Worm (Caenorhabditis elegans): Measurements from ENCODE around the gene F57A8.6.

Gene F57A8.6

ce11 chrV:10091152-10091551 lies 17.5 kb upstream of the F57A8.6 start, which contains the start of gene R04B5.11:
Gene R04B5.11 (minus strand): TSS chrV:10091252.
- no peak for TF ChIP-seq lim-6 (tag; optimal IDR thresholded peaks at IDR 0.05)
- no peak for TF ChIP-seq gmeb-2 (tag; optimal IDR thresholded peaks at IDR 0.05)
- TF ChIP-seq ttx-3 (tag; optimal IDR thresholded peaks at IDR 0.05): no peak
- no peak for TF ChIP-seq ceh-30 (tag; optimal IDR thresholded peaks at IDR 0.05)
- TF ChIP-seq sox-2 (GFP tag; IDR thresholded peaks at IDR 0.05): no peak
- no peak for TF ChIP-seq F13H6.1 (tag; optimal IDR thresholded peaks at IDR 0.05)
- no peak for TF ChIP-seq ceh-19 (GFP tag; optimal IDR thresholded peaks at IDR 0.05)
- TF ChIP-seq ztf-16 (tag; optimal IDR thresholded peaks at IDR 0.05): no peak
- TF ChIP-seq che-1 (tag; optimal IDR thresholded peaks at IDR 0.05): no peak
- no peak for TF ChIP-seq pha-2 (tag; optimal IDR thresholded peaks at IDR 0.05)
- TF ChIP-seq Y22D7AL.16 (tag; optimal IDR thresholded peaks at IDR 0.05): no peak
- TF ChIP-seq ceh-24 (tag; optimal IDR thresholded peaks at IDR 0.05): no peak

DNA sequence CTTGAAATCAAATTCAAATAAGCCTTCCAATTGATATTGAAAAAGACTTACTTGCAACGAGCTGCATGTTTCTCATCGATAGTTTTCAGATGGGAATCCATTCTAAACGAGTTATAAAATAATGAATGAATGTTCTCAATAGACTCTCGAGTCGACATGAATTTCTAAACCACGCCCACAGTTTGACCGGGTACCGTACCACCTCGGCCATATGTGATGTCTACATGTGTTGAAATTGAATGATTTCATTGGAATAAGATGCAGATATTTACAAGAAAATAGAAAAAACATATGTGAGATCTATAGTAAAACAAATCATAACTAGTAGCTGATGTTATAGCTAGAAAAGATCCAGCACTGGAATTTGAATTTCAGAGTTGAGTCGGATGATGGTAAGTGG lies 16.8 kb upstream of the F57A8.6 start, which contains the start of gene R04B5.7:
Gene R04B5.7, minus strand, starts transcription at position 101 of the 400 bp plus-strand sequence.
- TF ChIP-seq madf-2 (tag; optimal IDR thresholded peaks at IDR 0.05) (no peak), sdc-2 (tag; optimal IDR thresholded peaks at IDR 0.05) (no peak), unc-86 (tag; optimal IDR thresholded peaks at IDR 0.05) (no peak), ztf-16 (tag; optimal IDR thresholded peaks at IDR 0.05) (no peak), unc-55 (GFP tag; optimal IDR thresholded peaks at IDR 0.05) (no peak), hlh-6 (tag; optimal IDR thresholded peaks at IDR 0.05) (no peak), ceh-34 (tag; optimal IDR thresholded peaks at IDR 0.05) (no peak), ama-1 (optimal IDR thresholded peaks at IDR 0.05) (no peak), mec-3 (tag; optimal IDR thresholded peaks at IDR 0.05; ENCODE audit: borderline replicate concordance) (no peak)

ce11 chrV:10087103-10087502 lies 13.4 kb upstream of the F57A8.6 start, which contains the start of gene R04B5.5:
Gene R04B5.5 (plus strand): TSS chrV:10087480.
- TF ChIP-seq C38D4.7 (GFP tag; optimal IDR thresholded peaks at IDR 0.05) (no peak), ceh-30 (tag; optimal IDR thresholded peaks at IDR 0.05) (peak; percentile 59), ama-1 (optimal IDR thresholded peaks at IDR 0.05) (no peak), elt-2 (tag; optimal IDR thresholded peaks at IDR 0.05) (peak; percentile 95), unc-55 (GFP tag; optimal IDR thresholded peaks at IDR 0.05) (peak; percentile 1)

- TF ChIP-seq tbx-7 (tag; optimal IDR thresholded peaks at IDR 0.05): no peak
- TF ChIP-seq dmd-4 (tag; optimal IDR thresholded peaks at IDR 0.05; ENCODE audit: borderline replicate concordance): no peak
- TF ChIP-seq elt-2 (tag; optimal IDR thresholded peaks at IDR 0.05): no peak
These were observed 12.4 kb upstream of the F57A8.6 start for ce11 chrV:10086141-10086540.

DNA sequence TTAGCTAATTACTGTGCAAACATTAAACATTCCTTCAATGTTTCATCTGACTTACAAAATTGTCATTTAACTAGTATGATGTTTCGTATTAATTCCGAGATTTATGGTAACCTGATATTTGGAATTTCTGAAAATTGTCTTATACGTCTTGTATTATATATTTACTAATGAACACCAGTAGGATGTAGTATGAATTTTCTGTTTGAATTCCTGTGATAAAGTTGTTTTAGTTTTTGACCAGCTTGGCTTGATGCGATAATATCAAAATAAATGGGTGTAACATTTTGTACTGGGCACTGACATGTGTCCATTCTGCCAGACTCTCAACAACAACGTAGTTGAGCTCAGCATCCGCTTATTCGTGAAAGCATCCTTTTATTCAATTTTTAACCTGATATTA lies 11.2 kb upstream of the F57A8.6 start, which contains the start of gene R04B5.6:
Gene R04B5.6, plus strand, starts transcription at position 301 of the 400 bp plus-strand sequence.
- TF ChIP-seq hlh-8 (tag; optimal IDR thresholded peaks at IDR 0.05): no peak
- no peak for TF ChIP-seq zip-5 (tag; optimal IDR thresholded peaks at IDR 0.05)
- no peak for TF ChIP-seq mec-3 (tag; optimal IDR thresholded peaks at IDR 0.05; ENCODE audit: borderline replicate concordance)
- TF ChIP-seq nhr-232 (tag; optimal IDR thresholded peaks at IDR 0.05): no peak
- TF ChIP-seq ceh-18 (tag; optimal IDR thresholded peaks at IDR 0.05): no peak
- TF ChIP-seq dmd-4 (tag; optimal IDR thresholded peaks at IDR 0.05; ENCODE audit: borderline replicate concordance): no peak
- TF ChIP-seq hlh-13 (GFP tag; optimal IDR thresholded peaks at IDR 0.05): no peak
- TF ChIP-seq unc-3 (GFP tag; conservative IDR thresholded peaks at IDR 0.05): no peak
- no peak for TF ChIP-seq unc-3 (tag; optimal IDR thresholded peaks at IDR 0.05)
- no peak for TF ChIP-seq ceh-30 (tag; optimal IDR thresholded peaks at IDR 0.05)
- TF ChIP-seq pros-1 (tag; optimal IDR thresholded peaks at IDR 0.05): no peak
- no peak for TF ChIP-seq lin-11 (tag; optimal IDR thresholded peaks at IDR 0.05)
- TF ChIP-seq hlh-30 (tag; optimal IDR thresholded peaks at IDR 0.05; ENCODE audit: insufficient read depth): no peak
- TF ChIP-seq fkh-10 (GFP tag; optimal IDR thresholded peaks at IDR 0.05): no peak
- TF ChIP-seq hlh-15 (tag; optimal IDR thresholded peaks at IDR 0.05): no peak

Measured in whole organism, late embryonic.